Fruit fly (Drosophila melanogaster): ENCODE results near the gene mRpL19.

DNA sequence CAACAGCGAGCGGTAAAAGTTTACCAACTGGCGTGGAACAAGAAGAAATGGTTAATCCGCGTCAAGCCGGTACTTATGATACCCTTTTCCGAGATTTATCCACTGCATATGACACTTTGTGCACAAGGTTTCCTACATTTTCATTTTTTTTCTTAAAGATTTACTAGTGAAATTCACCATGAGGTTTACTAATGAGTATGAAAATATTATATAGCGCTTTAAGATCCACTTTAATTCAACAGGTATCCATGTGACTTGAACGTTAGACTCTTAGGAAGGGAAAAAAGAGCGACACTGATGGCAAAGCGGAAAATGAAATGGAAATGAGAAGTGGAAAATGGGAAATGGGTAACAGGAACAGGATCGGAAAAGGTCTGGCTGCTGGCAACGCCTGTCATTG lies 35.3 kb upstream of the mRpL19 start:
- TF ChIP-seq ovo (GFP tag; optimal IDR thresholded peaks at IDR 0.05) (no peak), CG7101 (tag; optimal IDR thresholded peaks at IDR 0.05) (no peak)
